Worm (Caenorhabditis elegans) whole organism, L1 larva: ENCODE results near the gene K12H6.2.

ENCODE experiments used
- C04F5.9 ChIP-seq: sonication (generic microtip); optimal IDR thresholded peaks from 2 replicates; lab custom pipeline; 2016; ENCODE audit warnings: missing genetic modification characterization, missing compliant biosample characterization
- C16A3.4 ChIP-seq: fragments of 150-350 bp; optimal IDR thresholded peaks from 2 replicates; lab custom pipeline; 2014; ENCODE audit warnings: missing biosample characterization, missing genetic modification characterization
- C34B4.2 ChIP-seq: sonication (generic microtip); optimal IDR thresholded peaks from 2 replicates; lab custom pipeline; 2017; ENCODE audit warnings: mild to moderate bottlenecking, missing genetic modification characterization, missing compliant biosample characterization
- Y116A8C.19 ChIP-seq: sonication (generic microtip); optimal IDR thresholded peaks from 2 replicates; lab custom pipeline; 2016; ENCODE audit warnings: missing compliant biosample characterization, missing genetic modification characterization, borderline replicate concordance
- ama-1 ChIP-seq: fragments of 150-350 bp; optimal IDR thresholded peaks from 2 replicates; lab custom pipeline; 2014
- blmp-1 ChIP-seq: fragments of 150-350 bp; optimal IDR thresholded peaks from 2 replicates; lab custom pipeline; 2014; ENCODE audit warnings: missing biosample characterization, missing genetic modification characterization
- ceh-63 ChIP-seq: fragments of 200-800 bp; sonication (Bioruptor generic); optimal IDR thresholded peaks from 2 replicates; lab custom pipeline; 2018; ENCODE audit warnings: mild to moderate bottlenecking, missing genetic modification characterization, missing compliant biosample characterization
- ceh-8 ChIP-seq: fragments of 200-800 bp; sonication (Bioruptor generic); optimal IDR thresholded peaks from 2 replicates; lab custom pipeline; 2018; ENCODE audit warnings: mild to moderate bottlenecking, missing genetic modification characterization, moderate library complexity, missing compliant biosample characterization
- ceh-90 ChIP-seq: sonication (generic microtip); optimal IDR thresholded peaks from 2 replicates; lab custom pipeline; 2016; ENCODE audit warnings: missing genetic modification characterization, missing compliant biosample characterization
- efl-1 ChIP-seq, 4 experiments: fragments of 150-350 bp; optimal IDR thresholded peaks in 3 of 4; peaks in 1 of 4; 1 replicate in 1 of 4; 2 replicates in 3 of 4; lab custom pipeline; 2014; ENCODE audit warnings: missing biosample characterization in 2 of 4, missing genetic modification characterization in 2 of 4, missing genetic modification reagents in 2 of 4
- efl-3 ChIP-seq: fragments of 200-800 bp; sonication (Bioruptor generic); optimal IDR thresholded peaks from 2 replicates; lab custom pipeline; 2018; ENCODE audit warnings: mild to moderate bottlenecking, missing genetic modification characterization, missing compliant biosample characterization
- egl-13 ChIP-seq: sonication (generic microtip); optimal IDR thresholded peaks from 2 replicates; lab custom pipeline; 2016; ENCODE audit warnings: missing genotype, missing genetic modification reagents, missing genetic modification characterization, missing compliant biosample characterization
- egl-27 ChIP-seq, 2 experiments: fragments of 150-350 bp in 1 of 2; sonication (generic microtip); optimal IDR thresholded peaks; 3 replicates each; lab custom pipeline; 2017 to 2018; ENCODE audit warnings: missing biosample characterization in 2 of 2, missing genetic modification characterization in 2 of 2, missing genetic modification reagents in 2 of 2
- elt-2 ChIP-seq: sonication (generic microtip); optimal IDR thresholded peaks from 2 replicates; lab custom pipeline; 2016; ENCODE audit warnings: missing genetic modification characterization, mild to moderate bottlenecking, inconsistent platforms, missing compliant biosample characterization, missing genetic modification reagents
- ets-5 ChIP-seq: fragments of 200-800 bp; sonication (Bioruptor generic); IDR thresholded peaks from 2 replicates; pipeline ENCODE4 v1.3.6; 2022; ENCODE audit warnings: missing genetic modification characterization, missing compliant biosample characterization
- fkh-10 ChIP-seq: sonication (generic microtip); optimal IDR thresholded peaks from 2 replicates; lab custom pipeline; 2017; ENCODE audit warnings: missing biosample characterization, missing genetic modification reagents, missing genetic modification characterization
- fkh-4 ChIP-seq: sonication (generic microtip); optimal IDR thresholded peaks from 2 replicates; lab custom pipeline; 2016; ENCODE audit warnings: missing compliant biosample characterization, missing genetic modification characterization, borderline replicate concordance
- fkh-8 ChIP-seq: sonication (generic microtip); optimal IDR thresholded peaks from 2 replicates; lab custom pipeline; 2016; ENCODE audit warnings: mild to moderate bottlenecking, missing genetic modification characterization, missing compliant biosample characterization
- isw-1 ChIP-seq: fragments of 200-800 bp; sonication (Bioruptor generic); IDR thresholded peaks from 2 replicates; pipeline ENCODE4 v1.3.6; 2022; ENCODE audit warnings: missing genetic modification characterization, missing compliant biosample characterization
- lin-14 ChIP-seq: fragments of 200-800 bp; sonication (Bioruptor generic); optimal IDR thresholded peaks from 2 replicates; lab custom pipeline; 2018; ENCODE audit warnings: mild to moderate bottlenecking, missing genetic modification characterization, moderate library complexity, missing compliant biosample characterization
- lin-15B ChIP-seq: fragments of 150-350 bp; sonication (generic microtip); optimal IDR thresholded peaks from 3 replicates; lab custom pipeline; 2014; ENCODE audit warnings: missing biosample characterization, missing genetic modification characterization
- lin-35 ChIP-seq, 2 experiments: fragments of 150-350 bp; optimal IDR thresholded peaks; 2 replicates each; lab custom pipeline; 2014; ENCODE audit warnings: missing biosample characterization in 2 of 2, missing genetic modification characterization in 2 of 2, missing genetic modification reagents in 2 of 2
- lin-39 ChIP-seq: fragments of 150-350 bp; optimal IDR thresholded peaks from 2 replicates; lab custom pipeline; 2014; ENCODE audit warnings: missing biosample characterization, missing genetic modification reagents, missing genetic modification characterization
- lir-3 ChIP-seq: sonication (generic microtip); optimal IDR thresholded peaks from 2 replicates; lab custom pipeline; 2016; ENCODE audit warnings: mild to moderate bottlenecking, missing genetic modification characterization, moderate library complexity, missing compliant biosample characterization; ENCODE audit not compliant: poor library complexity
- mef-2 ChIP-seq: fragments of 150-350 bp; optimal IDR thresholded peaks from 2 replicates; lab custom pipeline; 2014; ENCODE audit warnings: missing biosample characterization, missing genetic modification characterization
- nhr-11 ChIP-seq: fragments of 150-350 bp; optimal IDR thresholded peaks from 2 replicates; lab custom pipeline; 2014; ENCODE audit warnings: missing biosample characterization, missing genetic modification characterization
- nhr-19 ChIP-seq: fragments of 200-800 bp; sonication (Bioruptor generic); conservative IDR thresholded peaks from 2 replicates; pipeline ENCODE4 v1.3.6; 2022; ENCODE audit warnings: missing genetic modification characterization, missing compliant biosample characterization
- nhr-47 ChIP-seq: sonication (generic microtip); optimal IDR thresholded peaks from 2 replicates; lab custom pipeline; 2016; ENCODE audit warnings: mild to moderate bottlenecking, missing genetic modification characterization, moderate library complexity, missing compliant biosample characterization
- nhr-71 ChIP-seq: sonication (generic microtip); optimal IDR thresholded peaks from 2 replicates; lab custom pipeline; 2016; ENCODE audit warnings: mild to moderate bottlenecking, missing genetic modification characterization, moderate library complexity, missing compliant biosample characterization
- nhr-77 ChIP-seq: fragments of 150-350 bp; optimal IDR thresholded peaks from 2 replicates; lab custom pipeline; 2014; ENCODE audit warnings: missing biosample characterization, missing genetic modification characterization
- nhr-84 ChIP-seq: sonication (generic microtip); optimal IDR thresholded peaks from 2 replicates; lab custom pipeline; 2017; ENCODE audit warnings: missing biosample characterization, missing genetic modification characterization
- nhr-85 ChIP-seq: sonication (generic microtip); peaks from one replicate; lab custom pipeline; 2016; ENCODE audit warnings: missing genetic modification characterization, inconsistent platforms, missing compliant biosample characterization
- pag-3 ChIP-seq: sonication (generic microtip); optimal IDR thresholded peaks from 2 replicates; lab custom pipeline; 2017; ENCODE audit warnings: missing genetic modification characterization, mild to moderate bottlenecking, missing compliant biosample characterization, antibody characterized with exemption, borderline replicate concordance; ENCODE audit not compliant: insufficient read depth
- pax-3 ChIP-seq: fragments of 200-800 bp; sonication (Bioruptor generic); optimal IDR thresholded peaks from 2 replicates; lab custom pipeline; 2018; ENCODE audit warnings: mild to moderate bottlenecking, missing genetic modification characterization, moderate library complexity, missing compliant biosample characterization
- skn-1 ChIP-seq: fragments of 150-350 bp; optimal IDR thresholded peaks from 2 replicates; lab custom pipeline; 2014; ENCODE audit warnings: missing biosample characterization, missing genetic modification characterization
- snu-23 ChIP-seq: sonication (generic microtip); optimal IDR thresholded peaks from 2 replicates; lab custom pipeline; 2016; ENCODE audit warnings: missing genetic modification characterization, missing compliant biosample characterization
- sup-37 ChIP-seq: fragments of 200-800 bp; sonication (Bioruptor generic); optimal IDR thresholded peaks from 2 replicates; lab custom pipeline; 2018; ENCODE audit warnings: mild to moderate bottlenecking, missing genetic modification characterization, missing compliant biosample characterization
- swsn-7 ChIP-seq: sonication (generic microtip); optimal IDR thresholded peaks from 2 replicates; lab custom pipeline; 2016; ENCODE audit warnings: missing genetic modification characterization, missing compliant biosample characterization
- unc-130 ChIP-seq: fragments of 150-350 bp; optimal IDR thresholded peaks from 2 replicates; lab custom pipeline; 2017; ENCODE audit warnings: missing biosample characterization, missing genetic modification characterization, inconsistent platforms
- xbp-1 ChIP-seq: sonication (generic microtip); optimal IDR thresholded peaks from 2 replicates; lab custom pipeline; 2016; ENCODE audit warnings: missing genetic modification characterization, missing compliant biosample characterization
- zag-1 ChIP-seq: fragments of 150-350 bp; optimal IDR thresholded peaks from 2 replicates; lab custom pipeline; 2014; ENCODE audit warnings: missing biosample characterization, missing genetic modification characterization

Gene K12H6.2

DNA sequence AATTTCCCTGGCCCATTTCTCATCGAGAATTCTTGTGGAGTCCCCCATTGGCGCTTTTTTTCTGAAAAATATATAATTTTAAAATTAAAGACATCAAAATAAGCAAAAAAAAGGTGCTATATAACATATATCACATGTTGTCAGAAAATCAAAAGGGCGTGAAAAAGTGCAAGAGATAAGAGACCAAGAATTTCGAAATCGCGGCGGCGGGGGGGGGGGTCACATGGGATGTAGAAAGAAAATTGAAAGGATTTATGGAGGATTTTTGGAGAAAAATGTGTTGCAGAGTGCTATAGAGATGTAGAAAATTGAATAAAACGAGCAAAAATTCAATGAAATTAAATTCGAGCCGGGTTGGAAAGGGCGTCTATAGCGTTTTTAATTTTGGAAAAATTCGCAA, 15.8 kb upstream of the K12H6.2 start, which contains the start of gene K12H6.6 (continued):
- no peak for TF ChIP-seq ceh-90 (tag; lab: Kevin White, UChicago)
- TF ChIP-seq fkh-4, result no peak
- no peak for TF ChIP-seq ama-1 (lab: Kevin White, UChicago)
- TF ChIP-seq nhr-47 (tag; lab: Kevin White, UChicago), result no peak
- no peak for TF ChIP-seq Y116A8C.19 (tag; lab: Kevin White, UChicago)
- TF ChIP-seq efl-3 (GFP tag; lab: Kevin White, UChicago), result no peak
- peak; percentile 43 for TF ChIP-seq skn-1
- TF ChIP-seq isw-1 (GFP tag; lab: Robert Waterston, UW), result no peak
- no peak for TF ChIP-seq C34B4.2 (tag; lab: Kevin White, UChicago)
- no peak for TF ChIP-seq pax-3 (tag; lab: Kevin White, UChicago)
- TF ChIP-seq egl-13, result no peak
- TF ChIP-seq C16A3.4, result no peak
- peak; percentile 70 for TF ChIP-seq lin-14 (GFP tag; lab: Kevin White, UChicago)
- peak; percentile 11 for TF ChIP-seq snu-23
- TF ChIP-seq ceh-8 (GFP tag; lab: Kevin White, UChicago), result no peak
- TF ChIP-seq zag-1 (tag; lab: Kevin White, UChicago), result no peak
- no peak for TF ChIP-seq nhr-77 (tag; lab: Kevin White, UChicago)
- TF ChIP-seq unc-130 (tag; lab: Kevin White, UChicago), result no peak
- TF ChIP-seq nhr-19 (GFP tag; lab: Robert Waterston, UW), result no peak
- TF ChIP-seq pag-3 (tag; lab: Kevin White, UChicago), result no peak
- peak; percentile 39 for TF ChIP-seq nhr-71
- TF ChIP-seq swsn-7 (tag; lab: Kevin White, UChicago), result no peak
- TF ChIP-seq fkh-10, result no peak
- peak; percentile 30 for TF ChIP-seq fkh-8
- TF ChIP-seq efl-1 (optimal IDR thresholded peaks at IDR 0.05; lab: Kevin White, UChicago), result no peak
- no peak for TF ChIP-seq efl-1 (GFP tag; optimal IDR thresholded peaks at IDR 0.05 in 1 of 2; lab: Kevin White, UChicago)
- no peak for TF ChIP-seq lir-3
- TF ChIP-seq lin-39 (tag; lab: Kevin White, UChicago), result no peak
- TF ChIP-seq sup-37 (GFP tag; lab: Kevin White, UChicago), result no peak
- no peak for TF ChIP-seq xbp-1 (tag; lab: Kevin White, UChicago)
- TF ChIP-seq mef-2 (tag; lab: Kevin White, UChicago), result no peak
- no peak for TF ChIP-seq lin-15B (tag; lab: Kevin White, UChicago)
- TF ChIP-seq lin-35 (GFP tag; optimal IDR thresholded peaks at IDR 0.05; lab: Kevin White, UChicago), result no peak
- no peak for TF ChIP-seq egl-27 (tag; optimal IDR thresholded peaks at IDR 0.05; lab: Kevin White, UChicago)
- TF ChIP-seq ceh-63, result no peak
- no peak for TF ChIP-seq elt-2 (tag; lab: Kevin White, UChicago)
- TF ChIP-seq ets-5 (GFP tag; lab: Robert Waterston, UW), result no peak
- TF ChIP-seq blmp-1, result no peak
- no peak for TF ChIP-seq nhr-84 (tag; lab: Kevin White, UChicago)

DNA sequence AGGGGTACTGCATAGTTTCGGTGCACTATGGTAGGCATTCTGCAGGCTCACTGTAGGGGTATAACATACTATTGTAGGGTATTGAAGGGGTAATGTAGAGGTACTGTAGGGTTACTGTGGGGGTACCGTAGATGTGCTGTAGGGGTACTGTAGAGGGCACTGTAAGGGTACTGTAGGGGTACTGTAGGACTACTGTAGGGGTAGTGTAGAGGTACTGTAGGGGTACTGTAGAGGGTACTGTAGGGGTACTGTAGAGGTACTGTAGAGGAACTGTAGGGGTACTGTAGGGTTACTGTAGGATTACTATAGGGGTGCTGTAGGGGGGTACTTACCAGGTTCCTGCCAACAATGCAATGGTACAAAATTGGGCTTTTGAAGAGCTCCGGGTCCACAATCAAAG, 14.8 kb upstream of the K12H6.2 start:
- TF ChIP-seq efl-1 (optimal IDR thresholded peaks at IDR 0.05; lab: Kevin White, UChicago) (no peak), efl-1 (GFP tag; optimal IDR thresholded peaks at IDR 0.05 in 1 of 2; lab: Kevin White, UChicago) (peak in 1 of 2 experiments; percentile 75), nhr-85 (tag; lab: Kevin White, UChicago) (peak; percentile 42), nhr-11 (tag; lab: Kevin White, UChicago) (no peak), egl-27 (tag; optimal IDR thresholded peaks at IDR 0.05; lab: Kevin White, UChicago) (no peak)

DNA sequence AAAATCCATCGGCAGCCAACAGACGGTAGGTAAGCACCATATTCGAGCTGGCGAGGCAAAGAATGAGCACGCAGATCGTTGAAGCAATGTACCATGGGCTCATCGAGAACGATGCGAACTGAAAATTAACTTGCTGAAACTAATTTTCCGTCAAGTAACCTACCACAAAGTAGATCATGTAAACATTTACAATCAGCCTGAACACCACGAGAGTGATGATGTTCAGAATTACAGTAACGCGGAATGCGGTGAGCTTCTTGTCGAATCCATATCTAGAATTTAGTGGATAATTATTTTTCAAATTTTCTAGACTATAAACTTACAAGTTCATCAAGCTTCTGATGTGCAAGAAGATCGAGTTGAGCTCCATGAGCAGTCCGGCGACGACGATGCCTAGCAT, 14.1 kb upstream of the K12H6.2 start:
- TF ChIP-seq ceh-90 (tag; lab: Kevin White, UChicago), result no peak
- no peak for TF ChIP-seq C04F5.9 (tag; lab: Kevin White, UChicago)
